Fruit fly (Drosophila melanogaster) whole organism, prepupa: ENCODE data around the gene CG6254.

Source experiments
- Blimp-1 ChIP-seq: fragments of 200-800 bp; sonication (Bioruptor generic); optimal IDR thresholded peaks from 3 replicates; lab custom pipeline; 2017; ENCODE audit warnings: missing biosample characterization, missing genetic modification characterization, mild to moderate bottlenecking, moderate library complexity, missing genetic modification reagents
- CG10669 ChIP-seq: fragments of 200-800 bp; sonication (Bioruptor generic); optimal IDR thresholded peaks from 3 replicates; lab custom pipeline; 2018; ENCODE audit warnings: missing biosample characterization, mild to moderate bottlenecking, missing genetic modification characterization, moderate library complexity
- CG11762 ChIP-seq: fragments of 200-800 bp; sonication (Bioruptor generic); optimal IDR thresholded peaks from 3 replicates; lab custom pipeline; 2016; ENCODE audit warnings: missing biosample characterization, missing genetic modification characterization; ENCODE audit not compliant: insufficient read depth
- CG11902 ChIP-seq: fragments of 200-800 bp; sonication (Bioruptor generic); optimal IDR thresholded peaks from 3 replicates; lab custom pipeline; 2016; ENCODE audit warnings: missing biosample characterization, missing genetic modification characterization
- CG15336 ChIP-seq: fragments of 200-800 bp; sonication (Bioruptor generic); IDR thresholded peaks from 2 replicates; pipeline ENCODE4 v1.3.6; 2022; ENCODE audit warnings: missing biosample characterization, missing genetic modification characterization
- CG1621 ChIP-seq: fragments of 200-800 bp; sonication (Bioruptor generic); optimal IDR thresholded peaks from 3 replicates; lab custom pipeline; 2018; ENCODE audit warnings: missing biosample characterization, mild to moderate bottlenecking, missing genetic modification characterization
- CG3032 ChIP-seq: fragments of 200-800 bp; optimal IDR thresholded peaks from 2 replicates; lab custom pipeline; 2019; ENCODE audit warnings: missing biosample characterization, mild to moderate bottlenecking, missing genetic modification characterization, moderate library complexity
- CG31627 ChIP-seq: fragments of 200-800 bp; sonication (Bioruptor generic); optimal IDR thresholded peaks from 3 replicates; lab custom pipeline; 2016; ENCODE audit warnings: missing biosample characterization, missing genetic modification characterization
- CG32006 ChIP-seq: fragments of 200-800 bp; sonication (Bioruptor generic); optimal IDR thresholded peaks from 3 replicates; lab custom pipeline; 2017; ENCODE audit warnings: missing biosample characterization, mild to moderate bottlenecking, missing genetic modification characterization
- CG3919 ChIP-seq: fragments of 200-800 bp; sonication (Bioruptor generic); optimal IDR thresholded peaks from 3 replicates; lab custom pipeline; 2016; ENCODE audit warnings: missing biosample characterization, missing genetic modification characterization
- CG4318 ChIP-seq: fragments of 200-800 bp; sonication (Bioruptor generic); optimal IDR thresholded peaks from 3 replicates; lab custom pipeline; 2017; ENCODE audit warnings: missing biosample characterization, mild to moderate bottlenecking, missing genetic modification characterization
- CG6163 ChIP-seq: fragments of 200-800 bp; sonication (Bioruptor generic); IDR thresholded peaks from 3 replicates; pipeline ENCODE4 v1.3.6; 2022; ENCODE audit warnings: missing biosample characterization, missing genetic modification characterization
- CG6276 ChIP-seq: fragments of 200-800 bp; sonication (Bioruptor generic); optimal IDR thresholded peaks from 2 replicates; lab custom pipeline; 2017; ENCODE audit warnings: missing biosample characterization, mild to moderate bottlenecking, missing genetic modification characterization
- CG6792 ChIP-seq: fragments of 200-800 bp; sonication (Bioruptor generic); optimal IDR thresholded peaks from 3 replicates; lab custom pipeline; 2016; ENCODE audit warnings: missing biosample characterization, missing genetic modification characterization
- CG6808 ChIP-seq: fragments of 200-800 bp; sonication (Bioruptor generic); optimal IDR thresholded peaks from 3 replicates; lab custom pipeline; 2017; ENCODE audit warnings: missing biosample characterization, missing genetic modification characterization, mild to moderate bottlenecking, moderate library complexity, missing genetic modification reagents
- CG7368 ChIP-seq: fragments of 200-800 bp; sonication (Bioruptor generic); optimal IDR thresholded peaks from 3 replicates; lab custom pipeline; 2016; ENCODE audit warnings: missing biosample characterization, missing genetic modification characterization
- CG8119 ChIP-seq: fragments of 200-800 bp; sonication (Bioruptor generic); IDR thresholded peaks from 3 replicates; pipeline ENCODE4 v1.3.6; 2022; ENCODE audit warnings: missing biosample characterization, missing genetic modification characterization
- CG8319 ChIP-seq: fragments of 200-800 bp; sonication (Bioruptor generic); optimal IDR thresholded peaks from 3 replicates; lab custom pipeline; 2016; ENCODE audit warnings: missing biosample characterization, missing genetic modification characterization
- CG8632 ChIP-seq: fragments of 200-800 bp; sonication (Bioruptor generic); optimal IDR thresholded peaks from 3 replicates; lab custom pipeline; 2016; ENCODE audit warnings: missing biosample characterization, missing genetic modification characterization
- Eip75B ChIP-seq: fragments of 200-800 bp; sonication (Bioruptor generic); optimal IDR thresholded peaks from 3 replicates; lab custom pipeline; 2016; ENCODE audit warnings: missing biosample characterization, missing genetic modification characterization
- Eip78C ChIP-seq: fragments of 200-800 bp; sonication (Bioruptor generic); peaks from one replicate; lab custom pipeline; 2016; ENCODE audit warnings: missing biosample characterization, missing genetic modification characterization
- Eip93F ChIP-seq: fragments of 200-800 bp; sonication (Bioruptor generic); optimal IDR thresholded peaks from 2 replicates; lab custom pipeline; 2016; ENCODE audit warnings: missing biosample characterization, mild to moderate bottlenecking, missing genetic modification characterization
- Ets96B ChIP-seq: fragments of 200-800 bp; optimal IDR thresholded peaks from 2 replicates; lab custom pipeline; 2019; ENCODE audit warnings: missing biosample characterization, mild to moderate bottlenecking, missing genetic modification characterization, moderate library complexity
- Gug ChIP-seq: fragments of 200-800 bp; sonication (Bioruptor generic); IDR thresholded peaks from 2 replicates; pipeline ENCODE4 v1.3.6; 2022; ENCODE audit warnings: missing biosample characterization, missing genetic modification characterization
- Hr39 ChIP-seq: fragments of 200-800 bp; sonication (Bioruptor generic); optimal IDR thresholded peaks from 2 replicates; lab custom pipeline; 2016; ENCODE audit warnings: missing biosample characterization, missing genetic modification characterization
- Hr4 ChIP-seq: fragments of 200-800 bp; sonication (Bioruptor generic); optimal IDR thresholded peaks from 3 replicates; lab custom pipeline; 2016; ENCODE audit warnings: missing biosample characterization, missing genetic modification characterization
- Met ChIP-seq: fragments of 200-800 bp; sonication (Bioruptor generic); optimal IDR thresholded peaks from 3 replicates; lab custom pipeline; 2016; ENCODE audit warnings: missing biosample characterization, missing genetic modification characterization
- Sox102F ChIP-seq: fragments of 200-800 bp; sonication (Bioruptor generic); optimal IDR thresholded peaks from 2 replicates; lab custom pipeline; 2016; ENCODE audit warnings: missing biosample characterization, mild to moderate bottlenecking, missing genetic modification characterization
- Sox14 ChIP-seq: fragments of 200-800 bp; sonication (Bioruptor generic); optimal IDR thresholded peaks from 3 replicates; lab custom pipeline; 2016; ENCODE audit warnings: missing biosample characterization, missing genetic modification characterization
- Sox15 ChIP-seq: fragments of 200-800 bp; sonication (Bioruptor generic); optimal IDR thresholded peaks from 3 replicates; lab custom pipeline; 2016; ENCODE audit warnings: missing biosample characterization, missing genetic modification characterization
- achi ChIP-seq: fragments of 200-800 bp; sonication (Bioruptor generic); optimal IDR thresholded peaks from 3 replicates; lab custom pipeline; 2016; ENCODE audit warnings: missing biosample characterization, missing genetic modification characterization
- acj6 ChIP-seq: fragments of 200-800 bp; sonication (Bioruptor generic); optimal IDR thresholded peaks from 3 replicates; lab custom pipeline; 2016; ENCODE audit warnings: missing biosample characterization, missing genetic modification characterization
- cyc ChIP-seq: fragments of 200-800 bp; sonication (Bioruptor generic); optimal IDR thresholded peaks from 3 replicates; lab custom pipeline; 2016; ENCODE audit warnings: missing biosample characterization, missing genetic modification characterization
- dac ChIP-seq: fragments of 200-800 bp; sonication (Bioruptor generic); optimal IDR thresholded peaks from 2 replicates; lab custom pipeline; 2017; ENCODE audit warnings: missing biosample characterization, mild to moderate bottlenecking, missing genetic modification characterization
- dsx ChIP-seq: fragments of 200-800 bp; optimal IDR thresholded peaks from 3 replicates; lab custom pipeline; 2019; ENCODE audit warnings: missing biosample characterization, mild to moderate bottlenecking, missing genetic modification characterization, moderate library complexity; ENCODE audit not compliant: poor library complexity, severe bottlenecking
- eg ChIP-seq: fragments of 200-800 bp; sonication (Bioruptor generic); IDR thresholded peaks from 3 replicates; pipeline ENCODE4 v1.3.6; 2022; ENCODE audit warnings: missing biosample characterization, missing genetic modification characterization
- esn ChIP-seq: fragments of 200-800 bp; sonication (Bioruptor generic); optimal IDR thresholded peaks from 2 replicates; lab custom pipeline; 2016; ENCODE audit warnings: missing biosample characterization, mild to moderate bottlenecking, missing genetic modification characterization, moderate library complexity
- fd59A ChIP-seq: fragments of 200-800 bp; sonication (Bioruptor generic); optimal IDR thresholded peaks from 2 replicates; lab custom pipeline; 2017; ENCODE audit warnings: missing biosample characterization, mild to moderate bottlenecking, missing genetic modification characterization, missing genetic modification reagents
- fkh ChIP-seq: fragments of 200-800 bp; sonication (Bioruptor generic); optimal IDR thresholded peaks from 3 replicates; lab custom pipeline; 2017; ENCODE audit warnings: missing biosample characterization, mild to moderate bottlenecking, missing genetic modification characterization, moderate library complexity
- lz ChIP-seq: fragments of 200-800 bp; sonication (Bioruptor generic); optimal IDR thresholded peaks from 3 replicates; lab custom pipeline; 2016; ENCODE audit warnings: missing biosample characterization, missing genetic modification characterization
- net ChIP-seq: fragments of 200-800 bp; sonication (Bioruptor generic); optimal IDR thresholded peaks from 3 replicates; lab custom pipeline; 2016; ENCODE audit warnings: missing biosample characterization, missing genetic modification characterization
- pdm3 ChIP-seq: fragments of 200-800 bp; sonication (Bioruptor generic); optimal IDR thresholded peaks from 3 replicates; lab custom pipeline; 2016; ENCODE audit warnings: missing biosample characterization, missing genetic modification characterization
- salr ChIP-seq, 2 experiments: fragments of 200-800 bp; sonication (Bioruptor generic); optimal IDR thresholded peaks; 3 replicates each; lab custom pipeline; 2016 to 2018; ENCODE audit warnings: missing biosample characterization in 2 of 2, missing genetic modification characterization in 2 of 2, mild to moderate bottlenecking in 1 of 2
- spab ChIP-seq: fragments of 200-800 bp; sonication (Bioruptor generic); optimal IDR thresholded peaks from 2 replicates; lab custom pipeline; 2017; ENCODE audit warnings: missing biosample characterization, mild to moderate bottlenecking, missing genetic modification characterization, missing genetic modification reagents
- svp ChIP-seq: fragments of 200-800 bp; sonication (Bioruptor generic); peaks from one replicate; lab custom pipeline; 2016; ENCODE audit warnings: missing biosample characterization, missing genetic modification characterization
- topi ChIP-seq: fragments of 200-800 bp; sonication (Bioruptor generic); optimal IDR thresholded peaks from 3 replicates; lab custom pipeline; 2016; ENCODE audit warnings: missing biosample characterization, missing genetic modification characterization
- vri ChIP-seq: fragments of 200-800 bp; sonication (Bioruptor generic); optimal IDR thresholded peaks from 3 replicates; lab custom pipeline; 2016; ENCODE audit warnings: missing biosample characterization, mild to moderate bottlenecking, missing genetic modification characterization

The CG6254 gene

DNA sequence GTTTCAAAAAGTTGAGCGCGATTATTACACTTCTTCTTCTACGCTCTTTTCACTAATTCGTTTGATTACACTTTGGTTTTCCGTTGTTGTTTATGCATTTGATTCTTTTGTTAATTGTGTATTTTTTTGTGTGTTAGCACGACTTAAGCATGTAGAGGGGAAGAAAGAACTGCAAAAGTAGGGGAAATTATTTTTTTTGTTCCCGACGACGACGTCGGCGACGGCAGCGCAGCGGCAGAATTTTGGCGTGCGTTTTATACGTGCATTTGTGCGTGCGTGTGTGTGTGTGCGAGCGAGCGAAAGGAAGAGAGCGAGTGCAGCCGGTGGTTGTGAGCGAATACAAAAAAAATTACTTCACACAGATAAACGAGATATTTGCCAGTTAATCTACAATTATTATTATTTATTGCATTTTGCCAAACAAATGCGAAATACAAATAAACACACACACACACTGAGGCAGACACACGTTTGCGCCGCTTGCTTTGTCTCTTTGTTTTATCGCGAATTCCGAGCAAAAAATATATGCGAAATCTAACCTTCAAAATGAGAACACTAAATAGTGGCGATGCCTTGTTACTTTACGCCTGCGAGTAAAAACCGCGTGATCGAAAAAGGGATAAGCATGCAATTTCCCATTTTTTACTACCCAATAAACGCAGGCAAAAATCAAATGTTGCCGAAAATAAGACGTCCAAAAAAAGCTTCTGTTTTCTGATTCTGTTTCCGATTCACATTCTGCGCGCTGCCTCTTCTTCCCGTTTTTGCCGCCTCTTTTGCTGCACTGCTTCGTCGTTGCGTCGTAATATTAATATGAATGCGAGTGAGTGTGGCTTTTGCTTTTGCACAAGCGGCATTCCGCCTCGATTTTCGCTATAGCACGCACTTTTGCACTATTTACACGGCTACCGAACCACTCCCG, 27.5 kb downstream of the CG6254 start (continued):
- no peak for TF ChIP-seq CG1621 (tag; lab: Kevin White, UChicago)
- TF ChIP-seq CG11902 (GFP tag; lab: Kevin White, UChicago), result no peak
- TF ChIP-seq acj6 (GFP tag; lab: Kevin White, UChicago), result no peak
- peak; percentile 35; the same call in 2 of the 3 replicates for TF ChIP-seq CG6163
- TF ChIP-seq CG10669 (GFP tag; lab: Kevin White, UChicago), result no peak
- TF ChIP-seq CG15336 (GFP tag; lab: Robert Waterston, UW), result no peak
- TF ChIP-seq CG3919 (GFP tag; lab: Kevin White, UChicago), result no peak
- TF ChIP-seq Hr39 (GFP tag; lab: Kevin White, UChicago), result no peak
- TF ChIP-seq CG6808 (GFP tag; lab: Kevin White, UChicago), result no peak
- no peak for TF ChIP-seq net (GFP tag; lab: Kevin White, UChicago)
- peak; percentile 80 for TF ChIP-seq vri (GFP tag; lab: Kevin White, UChicago)
- TF ChIP-seq Sox14 (GFP tag; lab: Kevin White, UChicago), result peak; percentile 56
- no peak for TF ChIP-seq cyc
- TF ChIP-seq CG7368 (GFP tag; lab: Kevin White, UChicago), result no peak
- TF ChIP-seq CG11762 (GFP tag; lab: Kevin White, UChicago), result no peak
- TF ChIP-seq CG6792 (GFP tag; lab: Kevin White, UChicago), result no peak
- TF ChIP-seq Eip78C (GFP tag; lab: Kevin White, UChicago), result peak; percentile 75
- TF ChIP-seq Met (GFP tag; lab: Kevin White, UChicago), result no peak
- no peak for TF ChIP-seq Eip75B (GFP tag; lab: Kevin White, UChicago)
- TF ChIP-seq svp (GFP tag; lab: Kevin White, UChicago), result no peak
- no peak for TF ChIP-seq Sox102F (GFP tag; lab: Kevin White, UChicago)
- TF ChIP-seq fd59A (GFP tag; lab: Kevin White, UChicago), result no peak
- no peak for TF ChIP-seq spab
- no peak for TF ChIP-seq Blimp-1
- no peak for TF ChIP-seq Ets96B (tag; lab: Kevin White, UChicago)
- TF ChIP-seq pdm3 (GFP tag; lab: Kevin White, UChicago), result no peak
- no peak for TF ChIP-seq Hr4 (GFP tag; lab: Kevin White, UChicago)
- no peak for TF ChIP-seq CG8119
- no peak for TF ChIP-seq dac (GFP tag; lab: Kevin White, UChicago)
- no peak for TF ChIP-seq CG6276
- no peak for TF ChIP-seq dsx (GFP tag; lab: Kevin White, UChicago)
- TF ChIP-seq salr (GFP tag; optimal IDR thresholded peaks at IDR 0.05; lab: Kevin White, UChicago), result no peak
- no peak for TF ChIP-seq CG8319 (GFP tag; lab: Kevin White, UChicago)
- TF ChIP-seq achi (GFP tag; lab: Kevin White, UChicago), result no peak

- TF ChIP-seq cyc, result peak; percentile 15
- TF ChIP-seq topi (GFP tag; lab: Kevin White, UChicago), result peak; percentile 41
- TF ChIP-seq CG6808 (GFP tag; lab: Kevin White, UChicago), result peak; percentile 30
- peak; percentile 52 for TF ChIP-seq CG3919 (GFP tag; lab: Kevin White, UChicago)
- TF ChIP-seq lz, result peak; percentile 30
- no peak for TF ChIP-seq CG4318 (GFP tag; lab: Kevin White, UChicago)
- TF ChIP-seq CG8319 (GFP tag; lab: Kevin White, UChicago), result no peak
- peak; percentile 66 for TF ChIP-seq eg (GFP tag; lab: Robert Waterston, UW)
- TF ChIP-seq CG8632 (GFP tag; lab: Kevin White, UChicago), result peak; percentile 51
- TF ChIP-seq CG32006, result peak; percentile 52
- no peak for TF ChIP-seq salr (GFP tag; optimal IDR thresholded peaks at IDR 0.05; lab: Kevin White, UChicago)
- peak; percentile 23 for TF ChIP-seq Eip93F (GFP tag; lab: Kevin White, UChicago)
- TF ChIP-seq CG3032 (tag; lab: Kevin White, UChicago), result no peak
- no peak for TF ChIP-seq Sox15
- TF ChIP-seq Met (GFP tag; lab: Kevin White, UChicago), result peak; percentile 46
- peak; percentile 63 for TF ChIP-seq CG6163
- peak; percentile 51 for TF ChIP-seq esn (GFP tag; lab: Kevin White, UChicago)
- no peak for TF ChIP-seq Gug (GFP tag; lab: Robert Waterston, UW)
- TF ChIP-seq Eip75B (GFP tag; lab: Kevin White, UChicago), result peak; percentile 4
- no peak for TF ChIP-seq fkh (GFP tag; lab: Kevin White, UChicago)
- TF ChIP-seq CG8119, result peak; percentile 15; the same call in 1 of the 3 replicates
- peak; percentile 12 for TF ChIP-seq Ets96B (tag; lab: Kevin White, UChicago)
- no peak for TF ChIP-seq Sox14 (GFP tag; lab: Kevin White, UChicago)
- TF ChIP-seq svp (GFP tag; lab: Kevin White, UChicago), result peak; percentile 71
- TF ChIP-seq CG6276, result peak; percentile 15
- no peak for TF ChIP-seq CG31627 (GFP tag; lab: Kevin White, UChicago)
These were observed 28.2 kb downstream of the CG6254 start for dm6 chr3R:10132906-10133416.
